Worm (Caenorhabditis elegans) whole organism, L4 larva: ENCODE measurements around the gene mig-39.
A peak's percentile ranks its signal among the peaks of the same experiment; 100 is the strongest.

Experiments
- F26F4.8 ChIP-seq: fragments of 200-800 bp; sonication (Bioruptor generic); conservative IDR thresholded peaks from 2 replicates; pipeline ENCODE4 v1.3.6; 2022; ENCODE audit warnings: missing genetic modification characterization, missing compliant biosample characterization
- R02D3.7 ChIP-seq: fragments of 150-350 bp; sonication (generic microtip); optimal IDR thresholded peaks from 3 replicates; lab custom pipeline; 2014; ENCODE audit warnings: missing biosample characterization, missing genetic modification characterization
- T20F7.1 ChIP-seq: fragments of 200-800 bp; sonication (Bioruptor generic); optimal IDR thresholded peaks from 2 replicates; lab custom pipeline; 2018; ENCODE audit warnings: mild to moderate bottlenecking, missing genetic modification characterization, missing compliant biosample characterization
- Y48G9A.11 ChIP-seq: fragments of 200-800 bp; sonication (Bioruptor generic); IDR thresholded peaks from 2 replicates; pipeline ENCODE4 v1.3.6; 2022; ENCODE audit warnings: missing genetic modification reagents, missing genetic modification characterization, missing compliant biosample characterization
- Y5F2A.4 ChIP-seq: fragments of 200-800 bp; sonication (Bioruptor generic); optimal IDR thresholded peaks from 2 replicates; lab custom pipeline; 2018; ENCODE audit warnings: mild to moderate bottlenecking, missing genetic modification characterization, missing compliant biosample characterization
- aha-1 ChIP-seq: fragments of 150-350 bp; peaks from one replicate; lab custom pipeline; 2014; ENCODE audit warnings: missing biosample characterization, missing genetic modification characterization
- aly-2 ChIP-seq: sonication (generic microtip); optimal IDR thresholded peaks from 2 replicates; lab custom pipeline; 2018; ENCODE audit warnings: missing biosample characterization, missing genetic modification characterization
- arid-1 ChIP-seq: fragments of 200-800 bp; sonication (Bioruptor generic); conservative IDR thresholded peaks from 2 replicates; pipeline ENCODE4 v1.3.6; 2022; ENCODE audit warnings: missing genetic modification reagents, missing genetic modification characterization, missing compliant biosample characterization
- ceh-28 ChIP-seq: fragments of 150-350 bp; optimal IDR thresholded peaks from 2 replicates; lab custom pipeline; 2014; ENCODE audit warnings: missing biosample characterization, missing genetic modification reagents, missing genetic modification characterization
- ceh-82 ChIP-seq: sonication (generic microtip); optimal IDR thresholded peaks from 2 replicates; lab custom pipeline; 2017; ENCODE audit warnings: missing biosample characterization, missing genetic modification characterization
- ctbp-1 ChIP-seq: fragments of 200-800 bp; sonication (Bioruptor generic); IDR thresholded peaks from 2 replicates; pipeline ENCODE4 v1.3.6; 2022; ENCODE audit warnings: missing genetic modification reagents, missing genetic modification characterization, missing compliant biosample characterization
- daf-16 ChIP-seq, 3 experiments: sonication (generic microtip); optimal IDR thresholded peaks; 2 replicates each; lab custom pipeline; 2016 to 2017; ENCODE audit warnings: missing genetic modification characterization in 3 of 3, missing genetic modification reagents in 3 of 3, mild to moderate bottlenecking in 2 of 3, missing compliant biosample characterization in 2 of 3, missing biosample characterization in 1 of 3, moderate library complexity in 1 of 3
- dmd-6 ChIP-seq: fragments of 200-800 bp; sonication (Bioruptor generic); IDR thresholded peaks from 2 replicates; pipeline ENCODE4 v1.3.6; 2022; ENCODE audit warnings: missing genetic modification reagents, missing genetic modification characterization, missing compliant biosample characterization
- dmd-9 ChIP-seq: fragments of 200-800 bp; sonication (Bioruptor generic); IDR thresholded peaks from 2 replicates; pipeline ENCODE4 v1.3.6; 2022; ENCODE audit warnings: missing genetic modification reagents, missing genetic modification characterization, missing compliant biosample characterization
- dpl-1 ChIP-seq: fragments of 150-350 bp; optimal IDR thresholded peaks from 2 replicates; lab custom pipeline; 2014; ENCODE audit warnings: missing biosample characterization, missing genetic modification reagents, missing genetic modification characterization
- dve-1 ChIP-seq: sonication (generic microtip); optimal IDR thresholded peaks from 2 replicates; lab custom pipeline; 2017; ENCODE audit warnings: antibody characterized with exemption, mild to moderate bottlenecking, missing genetic modification characterization, missing compliant biosample characterization; ENCODE audit not compliant: insufficient read depth
- egl-27 ChIP-seq: sonication (generic microtip); optimal IDR thresholded peaks from 3 replicates; lab custom pipeline; 2017; ENCODE audit warnings: missing biosample characterization, missing genetic modification reagents, missing genetic modification characterization
- egl-43 ChIP-seq: fragments of 200-800 bp; sonication (Bioruptor generic); IDR thresholded peaks from 2 replicates; pipeline ENCODE4 v1.3.6; 2022; ENCODE audit warnings: missing genetic modification reagents, missing genetic modification characterization, missing compliant biosample characterization
- fos-1 ChIP-seq: fragments of 150-350 bp; optimal IDR thresholded peaks from 2 replicates; lab custom pipeline; 2014; ENCODE audit warnings: missing biosample characterization, missing genetic modification characterization
- hlh-30 ChIP-seq: sonication (generic microtip); optimal IDR thresholded peaks from 2 replicates; lab custom pipeline; 2017; ENCODE audit warnings: antibody characterized with exemption, mild to moderate bottlenecking, missing genetic modification characterization, missing compliant biosample characterization; ENCODE audit not compliant: insufficient read depth
- hmg-1.1 ChIP-seq: fragments of 200-800 bp; sonication (Bioruptor generic); IDR thresholded peaks from 2 replicates; pipeline ENCODE4 v1.3.6; 2022; ENCODE audit warnings: missing genetic modification reagents, missing genetic modification characterization, missing compliant biosample characterization
- lim-7 ChIP-seq: fragments of 200-800 bp; sonication (Bioruptor generic); IDR thresholded peaks from 2 replicates; pipeline ENCODE4 v1.3.6; 2022; ENCODE audit warnings: missing genetic modification characterization, missing compliant biosample characterization
- lin-1 ChIP-seq: fragments of 200-800 bp; sonication (Bioruptor generic); IDR thresholded peaks from 2 replicates; pipeline ENCODE4 v1.3.6; 2022; ENCODE audit warnings: missing genetic modification reagents, missing genetic modification characterization, missing compliant biosample characterization
- lin-39 ChIP-seq: fragments of 150-350 bp; optimal IDR thresholded peaks from 2 replicates; lab custom pipeline; 2014; ENCODE audit warnings: missing biosample characterization, missing genetic modification reagents, missing genetic modification characterization
- mdl-1 ChIP-seq, 2 experiments: fragments of 150-350 bp in 1 of 2; sonication (generic microtip) in 1 of 2; optimal IDR thresholded peaks; 2 replicates each; lab custom pipeline; 2014 to 2017; ENCODE audit warnings: missing biosample characterization in 2 of 2, missing genetic modification characterization in 2 of 2
- mdt-29 ChIP-seq: fragments of 200-800 bp; sonication (Bioruptor generic); IDR thresholded peaks from 2 replicates; pipeline ENCODE4 v1.3.6; 2022; ENCODE audit warnings: missing genetic modification reagents, missing genetic modification characterization, missing compliant biosample characterization
- mep-1 ChIP-seq: fragments of 150-350 bp; sonication (generic microtip); optimal IDR thresholded peaks from 3 replicates; lab custom pipeline; 2014; ENCODE audit warnings: missing biosample characterization, missing genetic modification characterization
- mxl-2 ChIP-seq: fragments of 200-800 bp; sonication (Bioruptor generic); conservative IDR thresholded peaks from 2 replicates; pipeline ENCODE4 v1.3.6; 2022; ENCODE audit warnings: missing genetic modification reagents, missing genetic modification characterization, missing compliant biosample characterization
- nhr-25 ChIP-seq: sonication (generic microtip); optimal IDR thresholded peaks from 2 replicates; lab custom pipeline; 2017; ENCODE audit warnings: missing genetic modification characterization, mild to moderate bottlenecking, missing compliant biosample characterization, antibody characterized with exemption, moderate library complexity, borderline replicate concordance; ENCODE audit not compliant: insufficient read depth
- nhr-28 ChIP-seq: fragments of 150-350 bp; optimal IDR thresholded peaks from 2 replicates; lab custom pipeline; 2014; ENCODE audit warnings: missing biosample characterization, missing genetic modification characterization
- nhr-41 ChIP-seq: fragments of 200-800 bp; sonication (Bioruptor generic); IDR thresholded peaks from 2 replicates; pipeline ENCODE4 v1.3.6; 2022; ENCODE audit warnings: missing genetic modification reagents, missing genetic modification characterization, missing compliant biosample characterization
- nhr-42 ChIP-seq: fragments of 200-800 bp; sonication (Bioruptor generic); IDR thresholded peaks from 2 replicates; pipeline ENCODE4 v1.3.6; 2022; ENCODE audit warnings: missing genetic modification characterization, missing compliant biosample characterization
- nhr-6 ChIP-seq: fragments of 150-350 bp; optimal IDR thresholded peaks from 2 replicates; lab custom pipeline; 2014; ENCODE audit warnings: missing biosample characterization, missing genetic modification characterization
- php-3 ChIP-seq: fragments of 200-800 bp; sonication (Bioruptor generic); IDR thresholded peaks from 2 replicates; pipeline ENCODE4 v1.3.6; 2022; ENCODE audit warnings: missing genetic modification reagents, missing genetic modification characterization, missing compliant biosample characterization
- pqm-1 ChIP-seq: sonication (generic microtip); optimal IDR thresholded peaks from 2 replicates; lab custom pipeline; 2017; ENCODE audit warnings: missing biosample characterization, missing genetic modification characterization
- saeg-2 ChIP-seq: fragments of 200-800 bp; sonication (Bioruptor generic); IDR thresholded peaks from 2 replicates; pipeline ENCODE4 v1.3.6; 2022; ENCODE audit warnings: missing genetic modification reagents, missing genetic modification characterization, missing compliant biosample characterization
- sdz-12 ChIP-seq: fragments of 200-800 bp; sonication (Bioruptor generic); optimal IDR thresholded peaks from 2 replicates; lab custom pipeline; 2018; ENCODE audit warnings: mild to moderate bottlenecking, missing genetic modification characterization, missing compliant biosample characterization
- set-16 ChIP-seq: fragments of 200-800 bp; sonication (Bioruptor generic); IDR thresholded peaks from 2 replicates; pipeline ENCODE4 v1.3.6; 2022; ENCODE audit warnings: missing genetic modification reagents, missing genetic modification characterization, missing compliant biosample characterization
- skn-1 ChIP-seq: fragments of 150-350 bp; optimal IDR thresholded peaks from 2 replicates; lab custom pipeline; 2014; ENCODE audit warnings: missing biosample characterization, missing genetic modification characterization
- snpc-4 ChIP-seq: fragments of 150-350 bp; optimal IDR thresholded peaks from 2 replicates; lab custom pipeline; 2014; ENCODE audit warnings: missing biosample characterization, missing genetic modification characterization
- tag-97 ChIP-seq: fragments of 200-800 bp; sonication (Bioruptor generic); IDR thresholded peaks from 2 replicates; pipeline ENCODE4 v1.3.6; 2022; ENCODE audit warnings: missing genetic modification characterization, missing compliant biosample characterization
- tra-1 ChIP-seq: fragments of 200-800 bp; sonication (Bioruptor generic); IDR thresholded peaks from 2 replicates; pipeline ENCODE4 v1.3.6; 2022; ENCODE audit warnings: missing genetic modification reagents, missing genetic modification characterization, missing compliant biosample characterization
- vab-7 ChIP-seq: fragments of 200-800 bp; sonication (Bioruptor generic); IDR thresholded peaks from 2 replicates; pipeline ENCODE4 v1.3.6; 2022; ENCODE audit warnings: missing genetic modification reagents, missing genetic modification characterization, missing compliant biosample characterization
- zag-1 ChIP-seq: fragments of 150-350 bp; optimal IDR thresholded peaks from 2 replicates; lab custom pipeline; 2014; ENCODE audit warnings: missing biosample characterization, missing genetic modification characterization
- zfp-3 ChIP-seq: fragments of 200-800 bp; sonication (Bioruptor generic); conservative IDR thresholded peaks from 2 replicates; pipeline ENCODE4 v1.3.6; 2022; ENCODE audit warnings: missing genetic modification reagents, missing genetic modification characterization, missing compliant biosample characterization
- ztf-7 ChIP-seq: fragments of 150-350 bp; optimal IDR thresholded peaks from 2 replicates; lab custom pipeline; 2014; ENCODE audit warnings: missing biosample characterization, missing genetic modification characterization

The mig-39 gene

ce11 chrIII:8446061-8446460 lies 20.8 kb upstream of the mig-39 start (continued):
- TF ChIP-seq ceh-82 (tag; lab: Kevin White, UChicago) (no peak), sdz-12 (GFP tag; lab: Kevin White, UChicago) (no peak), nhr-25 (no peak), daf-16 (GFP tag; optimal IDR thresholded peaks at IDR 0.05; lab: Kevin White, UChicago) (no peak), daf-16 (tag; optimal IDR thresholded peaks at IDR 0.05; lab: Kevin White, UChicago) (no peak), mdt-29 (no peak), mxl-2 (GFP tag; lab: Robert Waterston, UW) (no peak)

- TF ChIP-seq nhr-6 (tag; lab: Kevin White, UChicago) (no peak), nhr-42 (GFP tag; lab: Robert Waterston, UW) (no peak), egl-27 (tag; lab: Kevin White, UChicago) (no peak), lin-1 (GFP tag; lab: Robert Waterston, UW) (no peak), hmg-1.1 (GFP tag; lab: Robert Waterston, UW) (no peak), nhr-41 (GFP tag; lab: Robert Waterston, UW) (no peak), pqm-1 (no peak), Y48G9A.11 (no peak), egl-43 (GFP tag; lab: Robert Waterston, UW) (0 out of 2 replicates have a peak, but pooled peaks have one; percentile 22), set-16 (no peak), nhr-25 (no peak), lim-7 (GFP tag; lab: Robert Waterston, UW) (peak; percentile 84), lin-39 (tag; lab: Kevin White, UChicago) (no peak), skn-1 (no peak), vab-7 (GFP tag; lab: Robert Waterston, UW) (peak; percentile 25; the same call in 1 of the 2 replicates), F26F4.8 (GFP tag; lab: Robert Waterston, UW) (0 out of 2 replicates have a peak, but pooled peaks have one; percentile 6), arid-1 (GFP tag; lab: Robert Waterston, UW) (peak; percentile 21; the same call in 1 of the 2 replicates)
Observed at ce11 chrIII:8446534-8446933, 20.3 kb upstream of the mig-39 start, which contains the start of gene hsp-110. Gene hsp-110, minus strand, starts transcription at chrIII:8446909.

ce11 chrIII:8446940-8447403 lies 19.9 kb upstream of the mig-39 start, which contains the start of gene rpn-3:
Gene rpn-3, plus strand, starts transcription at chrIII:8447353.
- TF ChIP-seq zfp-3 (GFP tag; lab: Robert Waterston, UW) (peak; percentile 95), dmd-6 (GFP tag; lab: Robert Waterston, UW) (peak; percentile 91), ztf-7 (tag; lab: Kevin White, UChicago) (peak; percentile 91), R02D3.7 (tag; lab: Kevin White, UChicago) (no peak), lin-1 (GFP tag; lab: Robert Waterston, UW) (peak; percentile 68; the same call in 1 of the 2 replicates), egl-27 (tag; lab: Kevin White, UChicago) (no peak), ctbp-1 (GFP tag; lab: Robert Waterston, UW) (peak; percentile 81), dve-1 (tag; lab: Kevin White, UChicago) (peak; percentile 98), php-3 (peak; percentile 58), saeg-2 (GFP tag; lab: Robert Waterston, UW) (peak; percentile 82), Y5F2A.4 (GFP tag; lab: Kevin White, UChicago) (no peak), nhr-41 (GFP tag; lab: Robert Waterston, UW) (peak; percentile 21; the same call in 1 of the 2 replicates), mdl-1 (tag; optimal IDR thresholded peaks at IDR 0.05; lab: Kevin White, UChicago) (peak in 1 of 2 experiments; percentile 48), tag-97 (no peak), aha-1 (peak; percentile 96), nhr-6 (tag; lab: Kevin White, UChicago) (peak; percentile 94), tra-1 (GFP tag; lab: Robert Waterston, UW) (peak; percentile 91), fos-1 (tag; lab: Kevin White, UChicago) (no peak), mep-1 (tag; lab: Kevin White, UChicago) (peak; percentile 98), ceh-82 (tag; lab: Kevin White, UChicago) (no peak), Y48G9A.11 (peak; percentile 79), dmd-9 (GFP tag; lab: Robert Waterston, UW) (peak; percentile 81), dpl-1 (GFP tag; lab: Kevin White, UChicago) (peak; percentile 89), nhr-28 (peak; percentile 96), skn-1 (no peak), snpc-4 (no peak), T20F7.1 (GFP tag; lab: Kevin White, UChicago) (peak; percentile 92), aly-2 (tag; lab: Kevin White, UChicago) (no peak), hlh-30 (peak; percentile 94), set-16 (peak; percentile 26; the same call in 1 of the 2 replicates), ceh-28 (tag; lab: Kevin White, UChicago) (no peak), zag-1 (tag; lab: Kevin White, UChicago) (no peak)
